Fruit fly (Drosophila melanogaster): ENCODE measurements around the gene spz.

DNA sequence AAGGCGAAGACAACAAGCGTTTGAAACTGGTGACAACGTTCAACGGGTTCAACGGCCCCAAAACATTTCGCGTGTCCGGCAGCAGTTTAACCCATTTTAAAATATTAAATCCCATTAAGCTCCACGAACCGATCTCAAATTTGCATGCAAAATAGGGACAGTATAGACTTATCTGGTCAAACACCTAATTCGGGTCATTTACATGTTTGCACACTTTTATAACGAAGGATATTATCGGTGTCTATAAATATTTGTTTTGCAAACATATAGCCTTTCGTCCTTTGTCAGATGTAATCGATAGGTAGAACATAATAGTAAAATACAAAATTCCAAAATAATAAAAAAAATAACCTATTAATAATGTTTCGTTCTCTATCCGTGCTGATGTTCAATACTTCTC, 8.0 kb downstream of the spz start, which contains the start of gene CG34292:
- no peak for TF ChIP-seq h (GFP tag; optimal IDR thresholded peaks at IDR 0.05)
- TF ChIP-seq ey (GFP tag; optimal IDR thresholded peaks at IDR 0.05): no peak
- no peak for TF ChIP-seq sv (GFP tag; optimal IDR thresholded peaks at IDR 0.05)
- TF ChIP-seq CrebA (GFP tag; optimal IDR thresholded peaks at IDR 0.05; ENCODE audit: borderline replicate concordance): no peak
- no peak for TF ChIP-seq brk (GFP tag; optimal IDR thresholded peaks at IDR 0.05)
- TF ChIP-seq fru (GFP tag; optimal IDR thresholded peaks at IDR 0.05): no peak
- TF ChIP-seq pan (optimal IDR thresholded peaks at IDR 0.05): no peak
